Worm (Caenorhabditis elegans) whole organism, mixed stage, embryonic: ENCODE measurements around the gene let-765.

Source experiments
- blmp-1 ChIP-seq: fragments of 150-350 bp; optimal IDR thresholded peaks from 2 replicates; lab custom pipeline; 2014; ENCODE audit warnings: missing biosample characterization, missing genetic modification characterization
- unc-62 ChIP-seq: fragments of 150-350 bp; optimal IDR thresholded peaks from 2 replicates; lab custom pipeline; 2014; ENCODE audit warnings: missing biosample characterization, missing genetic modification reagents, missing genetic modification characterization
- ztf-11 ChIP-seq: fragments of 150-350 bp; optimal IDR thresholded peaks from 2 replicates; lab custom pipeline; 2014; ENCODE audit warnings: missing biosample characterization, missing genetic modification characterization

- no peak for TF ChIP-seq blmp-1 (tag; lab: Kevin White, UChicago)
- TF ChIP-seq unc-62: no peak
- TF ChIP-seq ztf-11 (tag; lab: Kevin White, UChicago): no peak
Measured at ce11 chrIII:6578505-6578904, 22.5 kb downstream of the let-765 start, which contains the start of gene F27B3.6.
